Worm (Caenorhabditis elegans) whole organism, L2 larva: ENCODE data around the gene hum-5.

Experiments used
- C34F6.9 ChIP-seq: fragments of 150-350 bp; optimal IDR thresholded peaks from 2 replicates; lab custom pipeline; 2014; ENCODE audit warnings: missing biosample characterization, missing genetic modification characterization
- F13H6.1 ChIP-seq: sonication (generic microtip); optimal IDR thresholded peaks from 2 replicates; lab custom pipeline; 2016; ENCODE audit warnings: missing genetic modification characterization, missing compliant biosample characterization
- R02D3.7 ChIP-seq: fragments of 150-350 bp; optimal IDR thresholded peaks from 2 replicates; lab custom pipeline; 2014; ENCODE audit warnings: missing biosample characterization, missing genetic modification characterization
- Y55F3AM.14 ChIP-seq: fragments of 200-800 bp; sonication (Bioruptor generic); optimal IDR thresholded peaks from 2 replicates; lab custom pipeline; 2018; ENCODE audit warnings: mild to moderate bottlenecking, missing genetic modification characterization, missing compliant biosample characterization
- ZK546.5 ChIP-seq: sonication (generic microtip); optimal IDR thresholded peaks from 2 replicates; lab custom pipeline; 2017; ENCODE audit warnings: missing biosample characterization, missing genetic modification characterization
- ama-1 ChIP-seq: fragments of 150-350 bp; optimal IDR thresholded peaks from 2 replicates; lab custom pipeline; 2018; ENCODE audit warnings: inconsistent platforms
- ceh-82 ChIP-seq: fragments of 150-350 bp; optimal IDR thresholded peaks from 2 replicates; lab custom pipeline; 2014; ENCODE audit warnings: missing biosample characterization, missing genetic modification characterization
- crh-2 ChIP-seq: sonication (generic microtip); optimal IDR thresholded peaks from 2 replicates; lab custom pipeline; 2017; ENCODE audit warnings: missing biosample characterization, missing genetic modification characterization
- dmd-4 ChIP-seq: sonication (generic microtip); optimal IDR thresholded peaks from 2 replicates; lab custom pipeline; 2017; ENCODE audit warnings: missing biosample characterization, missing genetic modification characterization
- elt-3 ChIP-seq: sonication (generic microtip); optimal IDR thresholded peaks from 2 replicates; lab custom pipeline; 2017; ENCODE audit warnings: missing biosample characterization, missing genetic modification characterization
- fos-1 ChIP-seq: fragments of 150-350 bp; optimal IDR thresholded peaks from 2 replicates; lab custom pipeline; 2014; ENCODE audit warnings: missing biosample characterization, missing genetic modification characterization
- gmeb-1 ChIP-seq: fragments of 150-350 bp; optimal IDR thresholded peaks from 2 replicates; lab custom pipeline; 2014; ENCODE audit warnings: missing biosample characterization, missing genetic modification characterization
- lin-11 ChIP-seq: fragments of 150-350 bp; sonication (generic microtip); optimal IDR thresholded peaks from 2 replicates; lab custom pipeline; 2014; ENCODE audit warnings: missing biosample characterization, missing genetic modification characterization, inconsistent platforms, mixed read lengths
- lin-13 ChIP-seq: fragments of 150-350 bp; optimal IDR thresholded peaks from 2 replicates; lab custom pipeline; 2014; ENCODE audit warnings: missing biosample characterization, missing genetic modification reagents, missing genetic modification characterization
- lin-39 ChIP-seq: fragments of 150-350 bp; optimal IDR thresholded peaks from 2 replicates; lab custom pipeline; 2014; ENCODE audit warnings: missing biosample characterization, missing genetic modification reagents, missing genetic modification characterization
- lsy-2 ChIP-seq, 2 experiments: fragments of 150-350 bp in 1 of 2; sonication (generic microtip) in 1 of 2; optimal IDR thresholded peaks; 2 replicates each; lab custom pipeline; 2014 to 2017; ENCODE audit warnings: missing biosample characterization in 2 of 2, missing genetic modification characterization in 2 of 2
- mbf-1 ChIP-seq: sonication (generic microtip); optimal IDR thresholded peaks from 2 replicates; lab custom pipeline; 2017; ENCODE audit warnings: missing biosample characterization, missing genetic modification characterization
- mdl-1 ChIP-seq, 2 experiments: fragments of 150-350 bp in 1 of 2; sonication (generic microtip) in 1 of 2; optimal IDR thresholded peaks; 2 replicates each; lab custom pipeline; 2017; ENCODE audit warnings: missing biosample characterization in 2 of 2, missing genetic modification characterization in 2 of 2
- nhr-10 ChIP-seq: sonication (generic microtip); optimal IDR thresholded peaks from 2 replicates; lab custom pipeline; 2017; ENCODE audit warnings: missing biosample characterization, missing genetic modification characterization
- nhr-11 ChIP-seq: fragments of 150-350 bp; optimal IDR thresholded peaks from 2 replicates; lab custom pipeline; 2014; ENCODE audit warnings: missing biosample characterization, missing genetic modification characterization
- nhr-12 ChIP-seq: fragments of 150-350 bp; optimal IDR thresholded peaks from 2 replicates; lab custom pipeline; 2014; ENCODE audit warnings: missing biosample characterization, missing genetic modification characterization
- nhr-237 ChIP-seq: fragments of 150-350 bp; optimal IDR thresholded peaks from 2 replicates; lab custom pipeline; 2014; ENCODE audit warnings: missing biosample characterization, missing genetic modification characterization
- nhr-25 ChIP-seq: fragments of 150-350 bp; sonication (generic microtip); optimal IDR thresholded peaks from 3 replicates; lab custom pipeline; 2014; ENCODE audit warnings: missing biosample characterization, missing genetic modification characterization
- nhr-6 ChIP-seq: fragments of 150-350 bp; optimal IDR thresholded peaks from 2 replicates; lab custom pipeline; 2014; ENCODE audit warnings: missing biosample characterization, missing genetic modification characterization
- nhr-77 ChIP-seq: fragments of 150-350 bp; optimal IDR thresholded peaks from 2 replicates; lab custom pipeline; 2014; ENCODE audit warnings: missing biosample characterization, missing genetic modification characterization
- peb-1 ChIP-seq: fragments of 150-350 bp; optimal IDR thresholded peaks from 2 replicates; lab custom pipeline; 2014; ENCODE audit warnings: missing biosample characterization, missing genetic modification characterization
- sem-4 ChIP-seq: fragments of 150-350 bp; optimal IDR thresholded peaks from 2 replicates; lab custom pipeline; 2014; ENCODE audit warnings: missing biosample characterization, missing genetic modification reagents, missing genetic modification characterization
- skn-1 ChIP-seq: sonication (generic microtip); optimal IDR thresholded peaks from 2 replicates; lab custom pipeline; 2017; ENCODE audit warnings: missing biosample characterization, missing genetic modification characterization
- sma-3 ChIP-seq: sonication (generic microtip); optimal IDR thresholded peaks from 2 replicates; lab custom pipeline; 2016; ENCODE audit warnings: missing genetic modification reagents, missing genetic modification characterization, missing compliant biosample characterization
- sma-9 ChIP-seq, 2 experiments: fragments of 150-350 bp in 1 of 2; sonication (generic microtip) in 1 of 2; optimal IDR thresholded peaks; 2 replicates each; lab custom pipeline; 2014 to 2016; ENCODE audit warnings: missing genetic modification characterization in 2 of 2, mild to moderate bottlenecking in 1 of 2, missing biosample characterization in 1 of 2, missing compliant biosample characterization in 1 of 2, missing genetic modification reagents in 1 of 2, moderate library complexity in 1 of 2
- snpc-4 ChIP-seq: fragments of 150-350 bp; optimal IDR thresholded peaks from 2 replicates; lab custom pipeline; 2014; ENCODE audit warnings: missing biosample characterization, missing genetic modification characterization
- unc-39 ChIP-seq: fragments of 150-350 bp; optimal IDR thresholded peaks from 2 replicates; lab custom pipeline; 2014; ENCODE audit warnings: missing biosample characterization, missing genetic modification characterization
- unc-55 ChIP-seq: fragments of 150-350 bp; sonication (generic microtip); optimal IDR thresholded peaks from 3 replicates; lab custom pipeline; 2014; ENCODE audit warnings: missing biosample characterization, missing genetic modification reagents, missing genetic modification characterization
- unc-62 ChIP-seq: fragments of 150-350 bp; optimal IDR thresholded peaks from 2 replicates; lab custom pipeline; 2014; ENCODE audit warnings: missing biosample characterization, missing genetic modification reagents, missing genetic modification characterization
- zag-1 ChIP-seq: fragments of 150-350 bp; optimal IDR thresholded peaks from 2 replicates; lab custom pipeline; 2014; ENCODE audit warnings: missing biosample characterization, missing genetic modification characterization
- ztf-4 ChIP-seq: fragments of 150-350 bp; optimal IDR thresholded peaks from 2 replicates; lab custom pipeline; 2014; ENCODE audit warnings: missing biosample characterization, missing genetic modification characterization

hum-5 gene

ce11 chrIII:4057894-4058293 lies 21.3 kb upstream of the hum-5 start, which contains the start of gene rcq-5:
TSS of gene rcq-5 (minus strand) at chrIII:4057976.
- TF ChIP-seq fos-1 (tag; lab: Kevin White, UChicago) (no peak), elt-3 (tag; lab: Kevin White, UChicago) (no peak), mbf-1 (tag; lab: Kevin White, UChicago) (no peak), nhr-77 (no peak), nhr-6 (tag; lab: Kevin White, UChicago) (no peak), C34F6.9 (tag; lab: Kevin White, UChicago) (peak; percentile 42), crh-2 (no peak), unc-55 (peak; percentile 66), lsy-2 (tag; optimal IDR thresholded peaks at IDR 0.05; lab: Kevin White, UChicago) (peak in 1 of 2 experiments; percentile 49), Y55F3AM.14 (GFP tag; lab: Kevin White, UChicago) (no peak), nhr-10 (no peak), unc-39 (tag; lab: Kevin White, UChicago) (no peak), lin-11 (tag; lab: Kevin White, UChicago) (no peak), dmd-4 (tag; lab: Kevin White, UChicago) (no peak), peb-1 (no peak), mdl-1 (tag; optimal IDR thresholded peaks at IDR 0.05; lab: Kevin White, UChicago) (no peak), lin-39 (tag; lab: Kevin White, UChicago) (no peak), skn-1 (tag; lab: Kevin White, UChicago) (no peak), nhr-11 (tag; lab: Kevin White, UChicago) (no peak), nhr-12 (tag; lab: Kevin White, UChicago) (no peak), nhr-237 (tag; lab: Kevin White, UChicago) (no peak), sem-4 (tag; lab: Kevin White, UChicago) (no peak), snpc-4 (no peak), gmeb-1 (peak; percentile 89), nhr-25 (tag; lab: Kevin White, UChicago) (no peak), lin-13 (GFP tag; lab: Kevin White, UChicago) (peak; percentile 18), sma-9 (GFP tag; optimal IDR thresholded peaks at IDR 0.05; lab: Kevin White, UChicago) (no peak), sma-9 (tag; optimal IDR thresholded peaks at IDR 0.05; lab: Kevin White, UChicago) (no peak), ZK546.5 (tag; lab: Kevin White, UChicago) (no peak), ztf-4 (tag; lab: Kevin White, UChicago) (no peak), unc-62 (GFP tag; lab: Kevin White, UChicago) (no peak), ama-1 (lab: Kevin White, UChicago) (no peak), zag-1 (tag; lab: Kevin White, UChicago) (no peak), sma-3 (GFP tag; lab: Kevin White, UChicago) (no peak)

- TF ChIP-seq nhr-77 (no peak), nhr-11 (tag; lab: Kevin White, UChicago) (no peak), mdl-1 (tag; optimal IDR thresholded peaks at IDR 0.05; lab: Kevin White, UChicago) (no peak), lin-39 (tag; lab: Kevin White, UChicago) (no peak), snpc-4 (no peak)
These were observed 12.5 kb upstream of the hum-5 start for ce11 chrIII:4049150-4049549.

- TF ChIP-seq sma-9 (GFP tag; optimal IDR thresholded peaks at IDR 0.05; lab: Kevin White, UChicago) = peak; percentile 24
- no peak for TF ChIP-seq sma-9 (tag; optimal IDR thresholded peaks at IDR 0.05; lab: Kevin White, UChicago)
- TF ChIP-seq R02D3.7 (tag; lab: Kevin White, UChicago) = no peak
- TF ChIP-seq crh-2 = peak; percentile 46
- TF ChIP-seq zag-1 (tag; lab: Kevin White, UChicago) = no peak
- TF ChIP-seq nhr-25 (tag; lab: Kevin White, UChicago) = no peak
- TF ChIP-seq nhr-11 (tag; lab: Kevin White, UChicago) = no peak
- TF ChIP-seq fos-1 (tag; lab: Kevin White, UChicago) = peak; percentile 99
- TF ChIP-seq gmeb-1 = peak; percentile 37
- no peak for TF ChIP-seq mdl-1 (tag; optimal IDR thresholded peaks at IDR 0.05; lab: Kevin White, UChicago)
- no peak for TF ChIP-seq Y55F3AM.14 (GFP tag; lab: Kevin White, UChicago)
- peak; percentile 78 for TF ChIP-seq skn-1 (tag; lab: Kevin White, UChicago)
These were observed 3.1 kb upstream of the hum-5 start for ce11 chrIII:4039775-4040174.

- TF ChIP-seq F13H6.1 (tag; lab: Kevin White, UChicago) (peak; percentile 73), ceh-82 (tag; lab: Kevin White, UChicago) (no peak), nhr-77 (no peak), sma-9 (GFP tag; optimal IDR thresholded peaks at IDR 0.05; lab: Kevin White, UChicago) (peak; percentile 9), sma-9 (tag; optimal IDR thresholded peaks at IDR 0.05; lab: Kevin White, UChicago) (no peak), fos-1 (tag; lab: Kevin White, UChicago) (peak; percentile 10), sem-4 (tag; lab: Kevin White, UChicago) (peak; percentile 38)
These were observed 692 bp upstream of the hum-5 start for ce11 chrIII:4037332-4037731.
